Fruit fly (Drosophila melanogaster) S2 (cell line): Measurements from ENCODE around the gene rdgB.

Experiments
- CG8478 ChIP-seq: fragments of >200 bp; optimal IDR thresholded peaks from 2 replicates; lab custom pipeline; 2018
- CTCF ChIP-seq, 2 experiments: fragments of >200 bp; optimal IDR thresholded peaks; 2 replicates each; lab custom pipeline; 2018

DNA sequence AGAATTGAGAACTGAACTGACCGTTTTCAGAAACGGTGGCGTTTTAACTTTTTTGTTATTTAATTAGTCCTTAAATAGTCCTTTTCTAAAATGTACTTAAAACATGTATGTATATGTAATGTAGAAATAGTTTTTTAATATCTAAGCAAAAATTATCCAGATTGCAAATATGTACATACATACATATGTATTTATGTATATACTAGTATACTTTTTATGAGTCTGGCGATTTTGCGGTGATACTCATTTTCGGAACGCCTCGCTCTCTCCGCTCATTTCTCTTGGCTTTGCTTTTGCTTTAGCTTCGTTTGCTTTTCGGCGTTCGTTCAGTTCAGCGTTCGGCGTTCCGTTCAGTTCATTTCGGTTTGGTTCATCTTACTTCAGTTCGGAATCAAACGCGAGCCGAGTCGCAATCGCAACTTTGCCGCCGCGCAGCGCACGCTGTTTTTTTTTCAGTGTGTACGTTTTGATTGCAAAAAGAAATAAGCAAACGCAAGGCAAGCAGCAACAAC is at the start of gene rdgB:
- TF ChIP-seq CG8478 (lab: Kevin White, UChicago) (no peak), CTCF (optimal IDR thresholded peaks at IDR 0.05; lab: Kevin White, UChicago) (no peak)
